Worm (Caenorhabditis elegans): ENCODE data around the gene C24H12.8.

DNA sequence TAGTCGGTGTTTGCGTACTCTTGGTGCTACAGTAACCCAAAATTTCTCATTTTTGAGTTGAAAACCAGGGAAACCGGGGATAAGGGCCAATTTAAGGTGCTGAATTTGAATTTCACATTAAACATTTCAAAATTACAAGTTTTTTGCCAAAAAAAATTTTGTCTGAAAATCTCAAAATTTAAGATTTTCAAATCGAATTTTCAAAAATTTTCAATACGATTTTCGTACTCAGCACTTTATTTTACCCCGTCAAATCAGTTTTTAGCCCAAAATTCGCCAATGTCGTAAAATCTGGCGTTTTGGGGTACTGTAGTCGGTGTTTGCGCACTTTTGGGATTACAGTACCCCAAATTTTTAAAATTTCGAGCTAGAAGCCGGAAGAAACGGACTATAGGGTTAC is 37.8 kb upstream of the C24H12.8 start, which contains the start of gene W10D9.3:
- TF ChIP-seq snpc-1.2 (GFP tag; IDR thresholded peaks at IDR 0.05), result no peak
- no peak for TF ChIP-seq ces-1 (GFP tag; optimal IDR thresholded peaks at IDR 0.05)
- no peak for TF ChIP-seq php-3 (GFP tag; IDR thresholded peaks at IDR 0.05)
- TF ChIP-seq lir-3 (tag; optimal IDR thresholded peaks at IDR 0.05), result no peak
- TF ChIP-seq nhr-237 (tag; optimal IDR thresholded peaks at IDR 0.05), result no peak
- TF ChIP-seq ZK546.5 (tag; optimal IDR thresholded peaks at IDR 0.05), result no peak
- no peak for TF ChIP-seq pha-4 (GFP tag; IDR thresholded peaks at IDR 0.05)
- no peak for TF ChIP-seq pha-4 (tag; optimal IDR thresholded peaks at IDR 0.05)
- no peak for TF ChIP-seq unc-130 (GFP tag; optimal IDR thresholded peaks at IDR 0.05)
- TF ChIP-seq nhr-77 (tag; optimal IDR thresholded peaks at IDR 0.05), result no peak
- TF ChIP-seq daf-19 (GFP tag; conservative IDR thresholded peaks at IDR 0.05), result no peak
- TF ChIP-seq ama-1 (optimal IDR thresholded peaks at IDR 0.05), result no peak
- TF ChIP-seq madf-9 (GFP tag; conservative IDR thresholded peaks at IDR 0.05), result no peak
- TF ChIP-seq spr-1 (tag; optimal IDR thresholded peaks at IDR 0.05), result no peak
- TF ChIP-seq daf-12 (tag; optimal IDR thresholded peaks at IDR 0.05), result no peak
